Worm (Caenorhabditis elegans) whole organism, young adult: Measurements from ENCODE around the gene madf-8.

ENCODE experiments used
- B0035.1 ChIP-seq: sonication (generic microtip); optimal IDR thresholded peaks from 2 replicates; lab custom pipeline; 2016; ENCODE audit warnings: missing genetic modification characterization, mild to moderate bottlenecking, missing compliant biosample characterization, missing genotype, missing genetic modification reagents
- B0261.1 ChIP-seq: sonication (generic microtip); optimal IDR thresholded peaks from 2 replicates; lab custom pipeline; 2016; ENCODE audit warnings: mild to moderate bottlenecking, missing genetic modification characterization, moderate library complexity, missing compliant biosample characterization
- D2030.7 ChIP-seq: fragments of 200-800 bp; sonication (Bioruptor generic); IDR thresholded peaks from 2 replicates; pipeline ENCODE4 v1.3.6; 2022; ENCODE audit warnings: missing genetic modification reagents, missing genetic modification characterization, missing compliant biosample characterization
- F22D6.2 ChIP-seq: sonication (generic microtip); optimal IDR thresholded peaks from 2 replicates; lab custom pipeline; 2016; ENCODE audit warnings: mild to moderate bottlenecking, missing genetic modification characterization, missing compliant biosample characterization
- F52B5.7 ChIP-seq: sonication (generic microtip); optimal IDR thresholded peaks from 2 replicates; lab custom pipeline; 2016; ENCODE audit warnings: mild to moderate bottlenecking, missing genetic modification characterization, missing compliant biosample characterization
- F57A8.1 ChIP-seq: fragments of 200-800 bp; sonication (Bioruptor generic); optimal IDR thresholded peaks from 2 replicates; lab custom pipeline; 2018; ENCODE audit warnings: mild to moderate bottlenecking, missing genetic modification characterization, moderate library complexity, missing compliant biosample characterization
- K12H6.12 ChIP-seq: fragments of 200-800 bp; sonication (Bioruptor generic); optimal IDR thresholded peaks from 2 replicates; lab custom pipeline; 2018; ENCODE audit warnings: mild to moderate bottlenecking, missing genetic modification characterization, missing compliant biosample characterization
- T07F8.4 ChIP-seq: sonication (generic microtip); optimal IDR thresholded peaks from 2 replicates; lab custom pipeline; 2016; ENCODE audit warnings: mild to moderate bottlenecking, missing genetic modification characterization, moderate library complexity, missing compliant biosample characterization
- T26A5.8 ChIP-seq: sonication (generic microtip); optimal IDR thresholded peaks from 2 replicates; lab custom pipeline; 2016; ENCODE audit warnings: missing genetic modification characterization, missing compliant biosample characterization
- Y53F4B.3 ChIP-seq: fragments of 200-800 bp; sonication (Bioruptor generic); IDR thresholded peaks from 2 replicates; pipeline ENCODE4 v1.3.6; 2022; ENCODE audit warnings: missing genetic modification reagents, missing genetic modification characterization, missing compliant biosample characterization
- ama-1 ChIP-seq, 3 experiments: fragments of 150-350 bp in 1 of 3; sonication (generic microtip) in 2 of 3; optimal IDR thresholded peaks; 2 replicates each; lab custom pipeline; 2014 to 2018; ENCODE audit warnings: missing biosample characterization in 2 of 3, missing genetic modification characterization in 2 of 3, missing genetic modification reagents in 2 of 3
- attf-3 ChIP-seq: fragments of 200-800 bp; sonication (Bioruptor generic); conservative IDR thresholded peaks from 2 replicates; pipeline ENCODE4 v1.3.6; 2022; ENCODE audit warnings: missing genetic modification reagents, missing genetic modification characterization, missing compliant biosample characterization
- attf-6 ChIP-seq: fragments of 200-800 bp; sonication (Bioruptor generic); IDR thresholded peaks from 2 replicates; pipeline ENCODE4 v1.3.6; 2022; ENCODE audit warnings: missing genetic modification reagents, missing genetic modification characterization, missing compliant biosample characterization
- bed-1 ChIP-seq: fragments of 200-800 bp; sonication (Bioruptor generic); IDR thresholded peaks from 2 replicates; pipeline ENCODE4 v1.3.6; 2022; ENCODE audit warnings: missing genetic modification reagents, missing genetic modification characterization, missing compliant biosample characterization
- cebp-2 ChIP-seq: fragments of 200-800 bp; sonication (Bioruptor generic); IDR thresholded peaks from 2 replicates; pipeline ENCODE4 v1.3.6; 2022; ENCODE audit warnings: missing genetic modification characterization, missing compliant biosample characterization
- ceh-100 ChIP-seq: fragments of 200-800 bp; sonication (Bioruptor generic); IDR thresholded peaks from 2 replicates; pipeline ENCODE4 v1.3.6; 2022; ENCODE audit warnings: missing genetic modification reagents, missing genetic modification characterization, missing compliant biosample characterization
- ceh-27 ChIP-seq: fragments of 200-800 bp; sonication (Bioruptor generic); optimal IDR thresholded peaks from 2 replicates; lab custom pipeline; 2018; ENCODE audit warnings: mild to moderate bottlenecking, missing genetic modification characterization, moderate library complexity, missing compliant biosample characterization
- chd-7 ChIP-seq: sonication (generic microtip); optimal IDR thresholded peaks from 2 replicates; lab custom pipeline; 2016; ENCODE audit warnings: mild to moderate bottlenecking, missing genetic modification characterization, moderate library complexity, missing compliant biosample characterization
- efl-1 ChIP-seq: fragments of 150-350 bp; optimal IDR thresholded peaks from 2 replicates; lab custom pipeline; 2014; ENCODE audit warnings: missing biosample characterization, missing genetic modification reagents, missing genetic modification characterization
- egl-44 ChIP-seq: fragments of 200-800 bp; sonication (Bioruptor generic); IDR thresholded peaks from 2 replicates; pipeline ENCODE4 v1.3.6; 2022; ENCODE audit warnings: missing genetic modification reagents, missing genetic modification characterization, missing compliant biosample characterization
- ekl-4 ChIP-seq: fragments of 200-800 bp; sonication (Bioruptor generic); IDR thresholded peaks from 2 replicates; pipeline ENCODE4 v1.3.6; 2022; ENCODE audit warnings: missing genetic modification reagents, missing genetic modification characterization, missing compliant biosample characterization
- fkh-3 ChIP-seq: sonication (generic microtip); optimal IDR thresholded peaks from 2 replicates; lab custom pipeline; 2016; ENCODE audit warnings: mild to moderate bottlenecking, missing genetic modification characterization, missing compliant biosample characterization
- him-1 ChIP-seq: sonication (generic microtip); optimal IDR thresholded peaks from 2 replicates; lab custom pipeline; 2016; ENCODE audit warnings: missing genotype, missing genetic modification reagents, missing genetic modification characterization, missing compliant biosample characterization
- hmg-1.2 ChIP-seq: fragments of 200-800 bp; sonication (Bioruptor generic); IDR thresholded peaks from 2 replicates; pipeline ENCODE4 v1.3.6; 2022; ENCODE audit warnings: missing genetic modification reagents, missing genetic modification characterization, missing compliant biosample characterization
- hsf-1 ChIP-seq: fragments of 200-800 bp; sonication (Bioruptor generic); IDR thresholded peaks from 2 replicates; pipeline ENCODE4 v1.3.6; 2022; ENCODE audit warnings: missing genetic modification reagents, missing genetic modification characterization, missing compliant biosample characterization
- let-526 ChIP-seq: fragments of 200-800 bp; sonication (Bioruptor generic); IDR thresholded peaks from 2 replicates; pipeline ENCODE4 v1.3.6; 2022; ENCODE audit warnings: missing genetic modification reagents, missing genetic modification characterization, missing compliant biosample characterization
- lin-26 ChIP-seq: fragments of 200-800 bp; sonication (Bioruptor generic); IDR thresholded peaks from 2 replicates; pipeline ENCODE4 v1.3.6; 2022; ENCODE audit warnings: missing genetic modification reagents, missing genetic modification characterization, missing compliant biosample characterization
- lin-40 ChIP-seq: sonication (generic microtip); optimal IDR thresholded peaks from 2 replicates; lab custom pipeline; 2016; ENCODE audit warnings: missing genetic modification characterization, mild to moderate bottlenecking, missing compliant biosample characterization, missing genotype, missing genetic modification reagents
- lir-1 ChIP-seq: fragments of 200-800 bp; sonication (Bioruptor generic); conservative IDR thresholded peaks from 2 replicates; pipeline ENCODE4 v1.3.6; 2022; ENCODE audit warnings: missing genetic modification reagents, missing genetic modification characterization, missing compliant biosample characterization
- lsy-27 ChIP-seq: sonication (generic microtip); optimal IDR thresholded peaks from 2 replicates; lab custom pipeline; 2017; ENCODE audit warnings: missing genetic modification characterization, mild to moderate bottlenecking, missing compliant biosample characterization, antibody characterized with exemption, missing genotype, borderline replicate concordance; ENCODE audit not compliant: insufficient read depth
- madf-6 ChIP-seq: fragments of 200-800 bp; sonication (Bioruptor generic); IDR thresholded peaks from 2 replicates; pipeline ENCODE4 v1.3.6; 2022; ENCODE audit warnings: missing genetic modification reagents, missing genetic modification characterization, missing compliant biosample characterization
- mel-28 ChIP-seq: sonication (generic microtip); optimal IDR thresholded peaks from 2 replicates; lab custom pipeline; 2016; ENCODE audit warnings: borderline replicate concordance, mild to moderate bottlenecking, missing genetic modification characterization, missing compliant biosample characterization
- mxl-1 ChIP-seq: sonication (generic microtip); optimal IDR thresholded peaks from 2 replicates; lab custom pipeline; 2016; ENCODE audit warnings: missing genetic modification characterization, missing compliant biosample characterization
- nhr-120 ChIP-seq: fragments of 200-800 bp; sonication (Bioruptor generic); IDR thresholded peaks from 2 replicates; pipeline ENCODE4 v1.3.6; 2022; ENCODE audit warnings: missing genetic modification characterization, missing compliant biosample characterization
- nhr-80 ChIP-seq: sonication (generic microtip); optimal IDR thresholded peaks from 2 replicates; lab custom pipeline; 2016; ENCODE audit warnings: missing genetic modification characterization, missing compliant biosample characterization
- pbrm-1 ChIP-seq: fragments of 200-800 bp; sonication (Bioruptor generic); IDR thresholded peaks from 2 replicates; pipeline ENCODE4 v1.3.6; 2022; ENCODE audit warnings: missing genetic modification reagents, missing genetic modification characterization, missing compliant biosample characterization
- repo-1 ChIP-seq: sonication (generic microtip); optimal IDR thresholded peaks from 2 replicates; lab custom pipeline; 2017; ENCODE audit warnings: mild to moderate bottlenecking, missing genetic modification characterization, missing compliant biosample characterization
- sptf-2 ChIP-seq: fragments of 200-800 bp; sonication (Bioruptor generic); optimal IDR thresholded peaks from 2 replicates; lab custom pipeline; 2018; ENCODE audit warnings: mild to moderate bottlenecking, missing genetic modification characterization, missing compliant biosample characterization
- zim-3 ChIP-seq: sonication (generic microtip); optimal IDR thresholded peaks from 2 replicates; lab custom pipeline; 2017; ENCODE audit warnings: mild to moderate bottlenecking, missing genetic modification characterization, moderate library complexity, missing compliant biosample characterization
- ztf-18 ChIP-seq: sonication (generic microtip); optimal IDR thresholded peaks from 2 replicates; lab custom pipeline; 2016; ENCODE audit warnings: missing genotype, mild to moderate bottlenecking, missing genetic modification characterization, missing compliant biosample characterization
- ztf-22 ChIP-seq: fragments of 200-800 bp; sonication (Bioruptor generic); optimal IDR thresholded peaks from 2 replicates; lab custom pipeline; 2018; ENCODE audit warnings: mild to moderate bottlenecking, missing genetic modification characterization, moderate library complexity, missing compliant biosample characterization
- ztf-25 ChIP-seq: fragments of 200-800 bp; sonication (Bioruptor generic); IDR thresholded peaks from 2 replicates; pipeline ENCODE4 v1.3.6; 2022; ENCODE audit warnings: missing genetic modification reagents, missing genetic modification characterization, missing compliant biosample characterization
- ztf-26 ChIP-seq: sonication (generic microtip); optimal IDR thresholded peaks from 2 replicates; lab custom pipeline; 2017; ENCODE audit warnings: missing genetic modification characterization, missing compliant biosample characterization
- ztf-28 ChIP-seq: fragments of 200-800 bp; sonication (Bioruptor generic); IDR thresholded peaks from 2 replicates; pipeline ENCODE4 v1.3.6; 2022; ENCODE audit warnings: missing genetic modification reagents, missing genetic modification characterization, missing compliant biosample characterization

Gene madf-8

ce11 chrIII:3621211-3621897, 29.3 kb downstream of the madf-8 start (continued):
- TF ChIP-seq ama-1 (optimal IDR thresholded peaks at IDR 0.05; lab: Kevin White, UChicago) (no peak), ama-1 (GFP tag; optimal IDR thresholded peaks at IDR 0.05; lab: Kevin White, UChicago) (no peak)

DNA sequence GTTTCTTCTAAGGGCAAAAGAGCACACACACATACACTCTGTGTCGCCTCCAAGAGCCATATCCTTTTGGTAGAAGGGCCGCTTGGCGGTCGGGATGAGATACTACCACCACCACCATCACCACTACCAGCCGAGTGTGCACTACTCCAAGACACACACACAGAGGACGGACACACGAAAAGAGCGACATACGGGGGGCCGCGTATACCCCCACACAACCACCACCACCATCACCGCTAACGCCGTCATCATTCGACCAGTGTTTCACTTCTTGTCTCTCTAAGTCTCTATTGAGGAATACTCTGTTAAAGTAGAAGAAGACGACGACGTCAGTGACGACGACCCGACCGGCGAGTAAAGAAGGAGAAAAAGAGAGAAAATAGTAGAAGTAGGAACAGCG, 30.0 kb downstream of the madf-8 start:
- TF ChIP-seq lin-26 (GFP tag; lab: Robert Waterston, UW) = no peak
- no peak for TF ChIP-seq attf-3
- no peak for TF ChIP-seq lir-1 (GFP tag; lab: Robert Waterston, UW)
- TF ChIP-seq pbrm-1 (GFP tag; lab: Robert Waterston, UW) = 0 out of 2 replicates have a peak, but pooled peaks have one; percentile 27
- TF ChIP-seq B0035.1 (tag; lab: Kevin White, UChicago) = no peak
- no peak for TF ChIP-seq ceh-100
- no peak for TF ChIP-seq D2030.7 (GFP tag; lab: Robert Waterston, UW)
- no peak for TF ChIP-seq egl-44 (GFP tag; lab: Robert Waterston, UW)
- TF ChIP-seq let-526 = 0 out of 2 replicates have a peak, but pooled peaks have one; percentile 9
- no peak for TF ChIP-seq ztf-18 (tag; lab: Kevin White, UChicago)
- no peak for TF ChIP-seq ztf-28 (GFP tag; lab: Robert Waterston, UW)
- no peak for TF ChIP-seq B0261.1
- TF ChIP-seq bed-1 (GFP tag; lab: Robert Waterston, UW) = no peak
- TF ChIP-seq attf-6 (GFP tag; lab: Robert Waterston, UW) = no peak
- TF ChIP-seq hmg-1.2 (GFP tag; lab: Robert Waterston, UW) = peak; percentile 38; the same call in 1 of the 2 replicates
- no peak for TF ChIP-seq F52B5.7 (tag; lab: Kevin White, UChicago)
- TF ChIP-seq ceh-27 (GFP tag; lab: Kevin White, UChicago) = peak; percentile 39
- TF ChIP-seq him-1 (tag; lab: Kevin White, UChicago) = no peak
- TF ChIP-seq nhr-120 = no peak
- TF ChIP-seq ztf-25 = no peak

- TF ChIP-seq lsy-27 (tag; lab: Kevin White, UChicago) = no peak
- peak; percentile 90 for TF ChIP-seq nhr-80 (tag; lab: Kevin White, UChicago)
- no peak for TF ChIP-seq ekl-4 (GFP tag; lab: Robert Waterston, UW)
- TF ChIP-seq attf-6 (GFP tag; lab: Robert Waterston, UW) = no peak
- TF ChIP-seq chd-7 = no peak
- TF ChIP-seq T07F8.4 (tag; lab: Kevin White, UChicago) = no peak
- no peak for TF ChIP-seq F57A8.1 (GFP tag; lab: Kevin White, UChicago)
- no peak for TF ChIP-seq mxl-1 (tag; lab: Kevin White, UChicago)
- no peak for TF ChIP-seq cebp-2 (GFP tag; lab: Robert Waterston, UW)
- peak; percentile 89 for TF ChIP-seq hmg-1.2 (GFP tag; lab: Robert Waterston, UW)
- TF ChIP-seq K12H6.12 (tag; lab: Kevin White, UChicago) = no peak
- no peak for TF ChIP-seq madf-6 (GFP tag; lab: Robert Waterston, UW)
- TF ChIP-seq T26A5.8 (tag; lab: Kevin White, UChicago) = no peak
- TF ChIP-seq hsf-1 = no peak
- peak; percentile 35 for TF ChIP-seq lin-40
- no peak for TF ChIP-seq ztf-25
- TF ChIP-seq fkh-3 = no peak
- TF ChIP-seq ceh-27 (GFP tag; lab: Kevin White, UChicago) = no peak
- TF ChIP-seq ztf-22 (GFP tag; lab: Kevin White, UChicago) = no peak
- no peak for TF ChIP-seq zim-3 (tag; lab: Kevin White, UChicago)
- TF ChIP-seq repo-1 = no peak
- no peak for TF ChIP-seq nhr-120
- TF ChIP-seq ama-1 (optimal IDR thresholded peaks at IDR 0.05; lab: Kevin White, UChicago) = no peak
- TF ChIP-seq ama-1 (GFP tag; optimal IDR thresholded peaks at IDR 0.05; lab: Kevin White, UChicago) = no peak
- TF ChIP-seq sptf-2 (GFP tag; lab: Kevin White, UChicago) = no peak
- TF ChIP-seq F22D6.2 (tag; lab: Kevin White, UChicago) = no peak
- no peak for TF ChIP-seq ztf-26 (tag; lab: Kevin White, UChicago)
- no peak for TF ChIP-seq mel-28 (tag; lab: Kevin White, UChicago)
- TF ChIP-seq efl-1 (GFP tag; lab: Kevin White, UChicago) = no peak
- TF ChIP-seq Y53F4B.3 (GFP tag; lab: Robert Waterston, UW) = no peak
Observed at ce11 chrIII:3619621-3620261, 30.9 kb downstream of the madf-8 start.
